Fruit fly (Drosophila melanogaster) whole organism, embryonic: ENCODE data around the gene CG3726.

Experiments used
- Abd-B ChIP-seq: fragments of 200-800 bp; sonication (Bioruptor generic); optimal IDR thresholded peaks from 2 replicates; lab custom pipeline; 2018; ENCODE audit warnings: missing biosample characterization, mild to moderate bottlenecking, missing genetic modification characterization, moderate library complexity
- CG10959 ChIP-seq: fragments of 200-800 bp; sonication (Bioruptor generic); IDR thresholded peaks from 2 replicates; pipeline ENCODE4 v1.3.6; 2022; ENCODE audit warnings: missing biosample characterization, missing genetic modification characterization
- CG14441 ChIP-seq: fragments of 200-800 bp; sonication (Bioruptor generic); IDR thresholded peaks from 2 replicates; pipeline ENCODE4 v1.3.6; 2022; ENCODE audit warnings: missing biosample characterization, missing genetic modification characterization
- CG17359 ChIP-seq: fragments of 200-800 bp; sonication (Bioruptor generic); optimal IDR thresholded peaks from 3 replicates; lab custom pipeline; 2018; ENCODE audit warnings: missing biosample characterization, mild to moderate bottlenecking, missing genetic modification characterization, moderate library complexity
- CG1832 ChIP-seq: fragments of 200-800 bp; sonication (Bioruptor generic); optimal IDR thresholded peaks from 2 replicates; lab custom pipeline; 2017; ENCODE audit warnings: missing biosample characterization, mild to moderate bottlenecking, missing genetic modification characterization, inconsistent platforms
- CG2712 ChIP-seq: fragments of 200-800 bp; optimal IDR thresholded peaks from 3 replicates; lab custom pipeline; 2019; ENCODE audit warnings: missing biosample characterization, mild to moderate bottlenecking, missing genetic modification characterization, moderate library complexity
- CG31224 ChIP-seq: fragments of 200-800 bp; sonication (Bioruptor generic); IDR thresholded peaks from 2 replicates; pipeline ENCODE4 v1.3.6; 2022; ENCODE audit warnings: missing biosample characterization, missing genetic modification characterization
- CG31388 ChIP-seq: fragments of 200-800 bp; sonication (Bioruptor generic); optimal IDR thresholded peaks from 2 replicates; lab custom pipeline; 2016; ENCODE audit warnings: missing biosample characterization, missing genetic modification characterization
- CG34422 ChIP-seq: fragments of 200-800 bp; sonication (Bioruptor generic); IDR thresholded peaks from 3 replicates; pipeline ENCODE4 v1.3.6; 2022; ENCODE audit warnings: missing biosample characterization, missing genetic modification characterization
- CG4820 ChIP-seq: fragments of 200-800 bp; sonication (Bioruptor generic); optimal IDR thresholded peaks from 3 replicates; lab custom pipeline; 2016; ENCODE audit warnings: missing biosample characterization, missing genetic modification characterization
- CG7839 ChIP-seq: fragments of 200-800 bp; sonication (Bioruptor generic); optimal IDR thresholded peaks from 3 replicates; lab custom pipeline; 2018; ENCODE audit warnings: missing biosample characterization, mild to moderate bottlenecking, missing genetic modification characterization, moderate library complexity
- CG7963 ChIP-seq: fragments of 200-800 bp; sonication (Bioruptor generic); IDR thresholded peaks from 3 replicates; pipeline ENCODE4 v1.3.6; 2022; ENCODE audit warnings: missing biosample characterization, missing genetic modification characterization; ENCODE audit not compliant: partially characterized antibody
- CG9932 ChIP-seq: fragments of 200-800 bp; sonication (Bioruptor generic); IDR thresholded peaks from 2 replicates; pipeline ENCODE4 v1.3.6; 2022; ENCODE audit warnings: missing biosample characterization, missing genetic modification characterization
- D19A ChIP-seq: fragments of 200-800 bp; optimal IDR thresholded peaks from 3 replicates; lab custom pipeline; 2019; ENCODE audit warnings: missing biosample characterization, mild to moderate bottlenecking, missing genetic modification characterization, moderate library complexity
- D19B ChIP-seq: fragments of 200-800 bp; sonication (Bioruptor generic); optimal IDR thresholded peaks from 2 replicates; lab custom pipeline; 2017; ENCODE audit warnings: missing biosample characterization, mild to moderate bottlenecking, missing genetic modification characterization
- Drgx ChIP-seq: fragments of 200-800 bp; sonication (Bioruptor generic); IDR thresholded peaks from 2 replicates; pipeline ENCODE4 v1.3.6; 2022; ENCODE audit warnings: missing biosample characterization, missing genetic modification characterization
- ERR ChIP-seq: fragments of 200-800 bp; sonication (Bioruptor generic); optimal IDR thresholded peaks from 2 replicates; lab custom pipeline; 2016; ENCODE audit warnings: missing biosample characterization, missing genetic modification characterization
- Eip74EF ChIP-seq, 2 experiments: fragments of 200-800 bp in 1 of 2; fragments of >200 bp in 1 of 2; sonication (Bioruptor generic) in 1 of 2; optimal IDR thresholded peaks; 2 replicates each; lab custom pipeline; 2017 to 2019; ENCODE audit warnings: missing biosample characterization in 2 of 2, missing genetic modification characterization in 2 of 2, mild to moderate bottlenecking in 1 of 2, moderate library complexity in 1 of 2
- Fer3 ChIP-seq: fragments of 200-800 bp; sonication (Bioruptor generic); optimal IDR thresholded peaks from 2 replicates; lab custom pipeline; 2018; ENCODE audit warnings: missing biosample characterization, mild to moderate bottlenecking, missing genetic modification characterization, moderate library complexity
- Gsc ChIP-seq: fragments of 200-800 bp; sonication (Bioruptor generic); IDR thresholded peaks from 2 replicates; pipeline ENCODE4 v1.3.6; 2022; ENCODE audit warnings: missing biosample characterization, missing genetic modification characterization
- Med ChIP-seq: fragments of 200-800 bp; sonication (Bioruptor generic); peaks from one replicate; lab custom pipeline; 2016; ENCODE audit warnings: missing biosample characterization, missing genetic modification characterization, mild to moderate bottlenecking, inconsistent platforms, moderate library complexity
- Pdp1 ChIP-seq, 2 experiments: fragments of 200-800 bp; sonication (Bioruptor generic); optimal IDR thresholded peaks; 3 replicates each; lab custom pipeline; 2016; ENCODE audit warnings: missing biosample characterization in 2 of 2, missing genetic modification characterization in 2 of 2, mild to moderate bottlenecking in 1 of 2, moderate library complexity in 1 of 2
- ab ChIP-seq: fragments of 200-800 bp; sonication (Bioruptor generic); optimal IDR thresholded peaks from 2 replicates; lab custom pipeline; 2016; ENCODE audit warnings: missing biosample characterization, missing genetic modification characterization
- ap ChIP-seq: fragments of 200-800 bp; sonication (Bioruptor generic); IDR thresholded peaks from 2 replicates; pipeline ENCODE4 v1.3.6; 2022; ENCODE audit warnings: missing biosample characterization, missing genetic modification characterization
- bowl ChIP-seq: fragments of 200-800 bp; sonication (Bioruptor generic); IDR thresholded peaks from 2 replicates; pipeline ENCODE4 v1.3.6; 2022; ENCODE audit warnings: missing biosample characterization, missing genetic modification characterization
- chinmo ChIP-seq: fragments of 200-800 bp; sonication (Bioruptor generic); IDR thresholded peaks from 4 replicates; pipeline ENCODE4 v1.3.6; 2022; ENCODE audit warnings: missing biosample characterization, missing genetic modification characterization; ENCODE audit not compliant: partially characterized antibody
- dm ChIP-seq: fragments of 200-800 bp; sonication (Bioruptor generic); optimal IDR thresholded peaks from 3 replicates; lab custom pipeline; 2016; ENCODE audit warnings: missing biosample characterization, missing genetic modification characterization
- emc ChIP-seq: fragments of 200-800 bp; sonication (Bioruptor generic); optimal IDR thresholded peaks from 2 replicates; lab custom pipeline; 2016; ENCODE audit warnings: missing biosample characterization, missing genetic modification characterization
- eve ChIP-seq, 2 experiments: fragments of >200 bp; optimal IDR thresholded peaks; 2 replicates each; lab custom pipeline; 2017; ENCODE audit warnings: missing biosample characterization in 2 of 2, missing genetic modification characterization in 2 of 2
- fd64A ChIP-seq: fragments of 200-800 bp; sonication (Bioruptor generic); optimal IDR thresholded peaks from 3 replicates; lab custom pipeline; 2018; ENCODE audit warnings: missing biosample characterization, mild to moderate bottlenecking, missing genetic modification characterization
- h ChIP-seq: fragments of >200 bp; optimal IDR thresholded peaks from 2 replicates; lab custom pipeline; 2017
- kay ChIP-seq: fragments of 200-800 bp; sonication (Bioruptor generic); optimal IDR thresholded peaks from 2 replicates; lab custom pipeline; 2016; ENCODE audit warnings: missing biosample characterization, missing genetic modification characterization
- pita ChIP-seq: fragments of 200-800 bp; sonication (Bioruptor generic); optimal IDR thresholded peaks from 2 replicates; lab custom pipeline; 2017; ENCODE audit warnings: missing biosample characterization, mild to moderate bottlenecking, missing genetic modification characterization
- slou ChIP-seq: fragments of 200-800 bp; sonication (Bioruptor generic); optimal IDR thresholded peaks from 3 replicates; lab custom pipeline; 2016; ENCODE audit warnings: missing biosample characterization, missing genetic modification characterization
- sob ChIP-seq: fragments of 200-800 bp; sonication (Bioruptor generic); IDR thresholded peaks from 2 replicates; pipeline ENCODE4 v1.3.6; 2022; ENCODE audit warnings: missing biosample characterization, missing genetic modification characterization
- tgo ChIP-seq: fragments of 200-800 bp; sonication (Bioruptor generic); IDR thresholded peaks from 3 replicates; pipeline ENCODE4 v1.3.6; 2022; ENCODE audit warnings: missing biosample characterization, missing genetic modification characterization
- trh ChIP-seq: fragments of 200-800 bp; sonication (Bioruptor generic); optimal IDR thresholded peaks from 2 replicates; lab custom pipeline; 2016; ENCODE audit warnings: missing biosample characterization, missing genetic modification characterization
- zf30C ChIP-seq: fragments of 200-800 bp; sonication (Bioruptor generic); optimal IDR thresholded peaks from 3 replicates; lab custom pipeline; 2018; ENCODE audit warnings: missing biosample characterization, mild to moderate bottlenecking, missing genetic modification characterization
- zfh1 ChIP-seq: fragments of 200-800 bp; sonication (Bioruptor generic); IDR thresholded peaks from 3 replicates; pipeline ENCODE4 v1.3.6; 2022; ENCODE audit warnings: missing biosample characterization, missing genetic modification characterization

The CG3726 gene

dm6 chrX:5925793-5926418, 9.0 kb downstream of the CG3726 start (continued):
- TF ChIP-seq eve (GFP tag; optimal IDR thresholded peaks at IDR 0.05; lab: Kevin White, UChicago) (no peak), emc (no peak), CG34422 (peak; percentile 41; the same call in 1 of the 3 replicates), CG1832 (no peak), bowl (no peak), zf30C (GFP tag; lab: Kevin White, UChicago) (no peak), ap (GFP tag; lab: Robert Waterston, UW) (no peak), Eip74EF (GFP tag; optimal IDR thresholded peaks at IDR 0.05; lab: Kevin White, UChicago) (no peak), CG7839 (no peak), CG31388 (no peak), pita (GFP tag; lab: Kevin White, UChicago) (no peak), fd64A (GFP tag; lab: Kevin White, UChicago) (no peak), h (lab: Kevin White, UChicago) (no peak), CG2712 (tag; lab: Kevin White, UChicago) (peak; percentile 37), trh (GFP tag; lab: Kevin White, UChicago) (no peak), CG31224 (GFP tag; lab: Robert Waterston, UW) (no peak), Fer3 (no peak), slou (GFP tag; lab: Kevin White, UChicago) (no peak), ab (GFP tag; lab: Kevin White, UChicago) (no peak), tgo (peak; percentile 19; the same call in 1 of the 3 replicates), ERR (GFP tag; lab: Kevin White, UChicago) (no peak), sob (GFP tag; lab: Robert Waterston, UW) (no peak), CG10959 (GFP tag; lab: Robert Waterston, UW) (no peak), Med (GFP tag; lab: Kevin White, UChicago) (peak; percentile 61), CG14441 (peak; percentile 42; the same call in 1 of the 2 replicates), chinmo (GFP tag; lab: Robert Waterston, UW) (no peak), CG7963 (GFP tag; lab: Robert Waterston, UW) (no peak), CG9932 (GFP tag; lab: Robert Waterston, UW) (no peak), CG4820 (GFP tag; lab: Kevin White, UChicago) (no peak), zfh1 (GFP tag; lab: Robert Waterston, UW) (0 out of 3 replicates have a peak, but pooled peaks have one; percentile 42), Gsc (no peak), CG17359 (tag; lab: Kevin White, UChicago) (peak; percentile 1), D19A (tag; lab: Kevin White, UChicago) (no peak), Abd-B (GFP tag; lab: Kevin White, UChicago) (no peak)
- TF ChIP-seq, all 482 proteins: peak for 34

- TF ChIP-seq Drgx (peak; percentile 62; the same call in 1 of the 2 replicates), kay (GFP tag; lab: Kevin White, UChicago) (no peak), Pdp1 (GFP tag; optimal IDR thresholded peaks at IDR 0.05; lab: Kevin White, UChicago) (peak in 1 of 2 experiments; percentile 68), D19B (peak; percentile 27), dm (GFP tag; lab: Kevin White, UChicago) (no peak), Med (GFP tag; lab: Kevin White, UChicago) (peak; percentile 21)
- TF ChIP-seq, all 482 proteins: peak for 4
These were observed 9.8 kb downstream of the CG3726 start for dm6 chrX:5926718-5927117.
